Worm (Caenorhabditis elegans) whole organism, L3 larva: ENCODE results near the gene mrpl-18.

Experiments used
- R02D3.7 ChIP-seq: fragments of 150-350 bp; optimal IDR thresholded peaks from 2 replicates; lab custom pipeline; 2014; ENCODE audit warnings: missing biosample characterization, missing genetic modification characterization
- ZK546.5 ChIP-seq: sonication (generic microtip); optimal IDR thresholded peaks from 2 replicates; lab custom pipeline; 2017; ENCODE audit warnings: missing biosample characterization, missing genetic modification characterization
- aly-2 ChIP-seq: fragments of 150-350 bp; optimal IDR thresholded peaks from 2 replicates; lab custom pipeline; 2014; ENCODE audit warnings: missing biosample characterization, missing genetic modification characterization
- ama-1 ChIP-seq: fragments of 150-350 bp; optimal IDR thresholded peaks from 2 replicates; lab custom pipeline; 2018
- ceh-16 ChIP-seq: sonication (generic microtip); optimal IDR thresholded peaks from 2 replicates; lab custom pipeline; 2017; ENCODE audit warnings: missing biosample characterization, missing genetic modification characterization
- ceh-28 ChIP-seq: fragments of 150-350 bp; optimal IDR thresholded peaks from 2 replicates; lab custom pipeline; 2014; ENCODE audit warnings: missing biosample characterization, missing genetic modification reagents, missing genetic modification characterization
- ceh-82 ChIP-seq: fragments of 150-350 bp; optimal IDR thresholded peaks from 2 replicates; lab custom pipeline; 2014; ENCODE audit warnings: missing biosample characterization, missing genetic modification characterization
- ceh-9 ChIP-seq: sonication (generic microtip); optimal IDR thresholded peaks from 2 replicates; lab custom pipeline; 2018; ENCODE audit warnings: missing biosample characterization, missing genetic modification characterization
- egl-27 ChIP-seq: sonication (generic microtip); optimal IDR thresholded peaks from 4 replicates; lab custom pipeline; 2017; ENCODE audit warnings: missing biosample characterization, missing genetic modification reagents, missing genetic modification characterization
- egl-5 ChIP-seq: fragments of 150-350 bp; optimal IDR thresholded peaks from 2 replicates; lab custom pipeline; 2017; ENCODE audit warnings: missing biosample characterization, missing genetic modification reagents, missing genetic modification characterization, inconsistent platforms
- elt-1 ChIP-seq: fragments of 150-350 bp; optimal IDR thresholded peaks from 2 replicates; lab custom pipeline; 2014; ENCODE audit warnings: missing biosample characterization, missing genetic modification characterization
- elt-2 ChIP-seq: sonication (generic microtip); optimal IDR thresholded peaks from 2 replicates; lab custom pipeline; 2016; ENCODE audit warnings: missing genetic modification reagents, mild to moderate bottlenecking, missing genetic modification characterization, missing compliant biosample characterization
- elt-3 ChIP-seq, 3 experiments: fragments of 150-350 bp in 1 of 3; sonication (generic microtip) in 2 of 3; optimal IDR thresholded peaks; 2 replicates in 2 of 3; 4 replicates in 1 of 3; lab custom pipeline; 2014 to 2017; ENCODE audit warnings: missing biosample characterization in 3 of 3, missing genetic modification characterization in 3 of 3
- eor-1 ChIP-seq, 2 experiments: fragments of 150-350 bp; optimal IDR thresholded peaks; 2 replicates each; lab custom pipeline; 2014 to 2018; ENCODE audit warnings: missing biosample characterization in 2 of 2, missing genetic modification characterization in 2 of 2
- fkh-10 ChIP-seq: sonication (generic microtip); optimal IDR thresholded peaks from 2 replicates; lab custom pipeline; 2017; ENCODE audit warnings: missing biosample characterization, missing genetic modification reagents, missing genetic modification characterization
- fkh-2 ChIP-seq: fragments of 150-350 bp; optimal IDR thresholded peaks from 2 replicates; lab custom pipeline; 2014; ENCODE audit warnings: missing biosample characterization, missing genetic modification reagents, missing genetic modification characterization
- fos-1 ChIP-seq: fragments of 150-350 bp; optimal IDR thresholded peaks from 2 replicates; lab custom pipeline; 2014; ENCODE audit warnings: missing biosample characterization, missing genetic modification characterization
- hmg-11 ChIP-seq: sonication (generic microtip); optimal IDR thresholded peaks from 2 replicates; lab custom pipeline; 2016; ENCODE audit warnings: missing genetic modification characterization, missing compliant biosample characterization
- lin-15B ChIP-seq: fragments of 150-350 bp; optimal IDR thresholded peaks from 2 replicates; lab custom pipeline; 2014; ENCODE audit warnings: missing biosample characterization, missing genetic modification characterization
- lin-39 ChIP-seq: fragments of 150-350 bp; optimal IDR thresholded peaks from 2 replicates; lab custom pipeline; 2018; ENCODE audit warnings: missing biosample characterization, missing genetic modification reagents, missing genetic modification characterization
- lsy-12 ChIP-seq: sonication (generic microtip); optimal IDR thresholded peaks from 2 replicates; lab custom pipeline; 2016; ENCODE audit warnings: mild to moderate bottlenecking, missing genetic modification characterization, missing compliant biosample characterization
- mdl-1 ChIP-seq: fragments of 150-350 bp; optimal IDR thresholded peaks from 2 replicates; lab custom pipeline; 2014; ENCODE audit warnings: missing biosample characterization, missing genetic modification characterization
- mml-1 ChIP-seq: fragments of 150-350 bp; sonication (generic microtip); optimal IDR thresholded peaks from 3 replicates; lab custom pipeline; 2014; ENCODE audit warnings: missing biosample characterization, missing genetic modification characterization
- nfya-1 ChIP-seq: sonication (generic microtip); optimal IDR thresholded peaks from 2 replicates; lab custom pipeline; 2017; ENCODE audit warnings: missing genetic modification characterization, mild to moderate bottlenecking, missing compliant biosample characterization, antibody characterized with exemption, moderate library complexity; ENCODE audit not compliant: insufficient read depth
- nhr-11 ChIP-seq: fragments of 150-350 bp; optimal IDR thresholded peaks from 2 replicates; lab custom pipeline; 2014; ENCODE audit warnings: missing biosample characterization, missing genetic modification characterization
- nhr-12 ChIP-seq: fragments of 150-350 bp; optimal IDR thresholded peaks from 2 replicates; lab custom pipeline; 2014; ENCODE audit warnings: missing biosample characterization, missing genetic modification characterization
- nhr-25 ChIP-seq: sonication (generic microtip); optimal IDR thresholded peaks from 2 replicates; lab custom pipeline; 2017; ENCODE audit warnings: missing biosample characterization, missing genetic modification characterization
- nhr-28 ChIP-seq: fragments of 150-350 bp; optimal IDR thresholded peaks from 2 replicates; lab custom pipeline; 2014; ENCODE audit warnings: missing biosample characterization, missing genetic modification characterization
- nhr-43 ChIP-seq: sonication (generic microtip); optimal IDR thresholded peaks from 2 replicates; lab custom pipeline; 2016; ENCODE audit warnings: mild to moderate bottlenecking, missing genetic modification characterization, missing compliant biosample characterization; ENCODE audit not compliant: poor library complexity, severe bottlenecking
- nhr-67 ChIP-seq: fragments of 150-350 bp; optimal IDR thresholded peaks from 2 replicates; lab custom pipeline; 2014; ENCODE audit warnings: missing biosample characterization, missing genetic modification characterization
- nhr-76 ChIP-seq: fragments of 150-350 bp; sonication (generic microtip); optimal IDR thresholded peaks from 5 replicates; lab custom pipeline; 2014; ENCODE audit warnings: missing biosample characterization, missing genetic modification characterization
- nhr-77 ChIP-seq: fragments of 150-350 bp; optimal IDR thresholded peaks from 2 replicates; lab custom pipeline; 2014; ENCODE audit warnings: missing biosample characterization, missing genetic modification characterization
- pha-4 ChIP-seq: fragments of 150-350 bp; optimal IDR thresholded peaks from 2 replicates; lab custom pipeline; 2014; ENCODE audit warnings: missing biosample characterization, missing genetic modification reagents, missing genetic modification characterization
- pqm-1 ChIP-seq: fragments of 150-350 bp; optimal IDR thresholded peaks from 2 replicates; lab custom pipeline; 2017; ENCODE audit warnings: missing biosample characterization, missing genetic modification characterization, inconsistent platforms
- sea-2 ChIP-seq: fragments of 150-350 bp; sonication (generic microtip); optimal IDR thresholded peaks from 4 replicates; lab custom pipeline; 2014; ENCODE audit warnings: missing biosample characterization, missing genetic modification reagents, missing genetic modification characterization
- snpc-4 ChIP-seq: fragments of 150-350 bp; optimal IDR thresholded peaks from 2 replicates; lab custom pipeline; 2014; ENCODE audit warnings: missing biosample characterization, missing genetic modification characterization
- tbx-2 ChIP-seq: sonication (generic microtip); optimal IDR thresholded peaks from 2 replicates; lab custom pipeline; 2016; ENCODE audit warnings: mild to moderate bottlenecking, missing genetic modification characterization, missing compliant biosample characterization
- unc-39 ChIP-seq: sonication (generic microtip); optimal IDR thresholded peaks from 4 replicates; lab custom pipeline; 2017; ENCODE audit warnings: missing biosample characterization, missing genetic modification characterization
- unc-62 ChIP-seq: fragments of 150-350 bp; sonication (generic microtip); optimal IDR thresholded peaks from 4 replicates; lab custom pipeline; 2014; ENCODE audit warnings: missing biosample characterization, missing genetic modification reagents, missing genetic modification characterization
- ztf-11 ChIP-seq: fragments of 150-350 bp; optimal IDR thresholded peaks from 2 replicates; lab custom pipeline; 2014; ENCODE audit warnings: missing biosample characterization, missing genetic modification characterization
- ztf-4 ChIP-seq: fragments of 150-350 bp; optimal IDR thresholded peaks from 2 replicates; lab custom pipeline; 2014; ENCODE audit warnings: missing biosample characterization, missing genetic modification characterization

The mrpl-18 gene

DNA sequence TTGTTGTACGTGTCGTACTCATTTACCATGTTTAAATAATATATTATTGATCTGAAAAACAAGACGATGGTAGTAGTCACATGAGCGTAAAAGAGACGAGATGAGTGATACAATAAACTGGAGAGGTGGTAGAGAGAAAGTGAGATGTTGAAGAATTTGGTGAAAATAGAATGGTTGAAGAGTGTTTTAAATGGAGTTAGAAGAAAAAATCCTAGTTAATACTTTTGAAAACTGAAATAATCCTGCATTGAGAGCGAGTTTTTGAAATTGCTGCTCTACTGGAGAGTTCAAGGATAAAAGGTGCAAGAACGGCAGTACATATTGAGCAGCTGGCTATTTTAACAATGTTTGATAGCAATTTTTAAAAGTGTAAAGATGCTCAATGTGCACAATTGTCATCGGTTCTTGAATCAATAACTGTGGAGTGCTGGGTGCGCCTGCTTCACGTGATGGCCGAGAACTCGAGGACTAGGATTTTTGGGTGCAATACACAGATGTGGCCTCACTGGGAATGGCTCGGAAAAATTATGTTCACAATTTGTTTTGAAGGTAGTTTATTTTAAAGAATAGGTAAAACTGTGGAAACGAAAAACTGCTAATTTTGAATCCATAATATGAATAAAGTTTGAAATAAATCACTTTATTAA, 13.4 kb downstream of the mrpl-18 start, which contains the start of gene atg-13:
Gene atg-13 (minus strand): TSS at position 51 of the 647 bp plus-strand sequence.
- TF ChIP-seq unc-39 (tag; lab: Kevin White, UChicago) (no peak), hmg-11 (tag; lab: Kevin White, UChicago) (peak; percentile 9), nfya-1 (tag; lab: Kevin White, UChicago) (peak; percentile 43), lsy-12 (tag; lab: Kevin White, UChicago) (no peak), elt-2 (tag; lab: Kevin White, UChicago) (peak; percentile 15), pha-4 (tag; lab: Kevin White, UChicago) (peak; percentile 62)

DNA sequence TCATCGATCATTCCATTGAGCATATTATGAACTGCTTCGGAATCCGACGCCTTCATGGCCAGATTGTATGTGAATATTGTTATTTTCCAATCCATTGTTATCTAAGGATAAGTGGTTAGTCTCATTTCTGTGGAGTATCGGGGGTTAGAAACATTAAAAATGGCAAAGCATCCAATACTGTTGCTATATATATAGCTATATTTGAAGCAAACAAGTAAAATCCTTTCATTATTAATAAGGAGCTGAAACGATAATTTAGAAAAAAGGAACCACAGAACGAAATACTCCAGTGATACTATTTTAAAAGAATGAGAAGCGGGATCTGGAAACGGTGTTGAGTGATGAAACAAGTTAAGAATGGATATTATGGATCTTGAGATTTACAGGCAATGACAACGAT, 16.4 kb downstream of the mrpl-18 start, which contains the start of gene inpp-5K:
Gene inpp-5K (minus strand): TSS at position 101 of the 400 bp plus-strand sequence.
- TF ChIP-seq unc-62 (GFP tag; lab: Kevin White, UChicago) (no peak), ceh-28 (tag; lab: Kevin White, UChicago) (no peak), lsy-12 (tag; lab: Kevin White, UChicago) (no peak), aly-2 (tag; lab: Kevin White, UChicago) (no peak), nhr-25 (peak; percentile 13)

DNA sequence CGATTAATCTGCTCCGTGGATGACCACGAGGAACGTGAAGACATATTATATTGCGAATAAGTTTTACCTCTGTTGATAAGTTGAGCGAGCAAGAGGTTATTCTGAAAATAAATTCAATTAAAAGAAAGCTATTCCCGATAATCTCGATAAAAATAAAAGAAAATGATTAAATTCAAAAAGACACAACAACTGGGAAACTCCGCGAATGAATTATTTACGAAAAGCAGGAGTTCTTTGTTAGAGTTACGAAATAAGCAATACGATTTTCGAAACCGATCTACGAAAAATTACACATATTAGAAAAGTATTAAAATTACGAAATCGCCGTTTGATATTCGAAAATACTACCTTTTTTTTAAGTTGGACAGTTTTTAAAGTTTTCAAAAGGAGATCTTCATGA, 18.5 kb downstream of the mrpl-18 start, which contains the start of gene bath-42:
Gene bath-42 (minus strand): TSS at position 101 of the 400 bp plus-strand sequence.
- no peak for TF ChIP-seq ceh-16 (tag; lab: Kevin White, UChicago)
- no peak for TF ChIP-seq ztf-11 (tag; lab: Kevin White, UChicago)
- TF ChIP-seq ZK546.5 (tag; lab: Kevin White, UChicago): no peak
- no peak for TF ChIP-seq ceh-28 (tag; lab: Kevin White, UChicago)
- no peak for TF ChIP-seq lsy-12 (tag; lab: Kevin White, UChicago)
- TF ChIP-seq tbx-2 (tag; lab: Kevin White, UChicago): no peak
- TF ChIP-seq fos-1 (tag; lab: Kevin White, UChicago): no peak
- no peak for TF ChIP-seq lin-15B
- TF ChIP-seq ztf-4 (tag; lab: Kevin White, UChicago): no peak
- TF ChIP-seq pqm-1 (tag; lab: Kevin White, UChicago): no peak
- no peak for TF ChIP-seq unc-62 (GFP tag; lab: Kevin White, UChicago)
- TF ChIP-seq aly-2 (tag; lab: Kevin White, UChicago): no peak
- TF ChIP-seq snpc-4 (tag; lab: Kevin White, UChicago): no peak
- TF ChIP-seq unc-39 (tag; lab: Kevin White, UChicago): no peak
- TF ChIP-seq nhr-28 (tag; lab: Kevin White, UChicago): no peak
- no peak for TF ChIP-seq fkh-2 (tag; lab: Kevin White, UChicago)
- TF ChIP-seq fkh-10 (GFP tag; lab: Kevin White, UChicago): no peak
- TF ChIP-seq hmg-11 (tag; lab: Kevin White, UChicago): no peak
- no peak for TF ChIP-seq ceh-82 (tag; lab: Kevin White, UChicago)
- no peak for TF ChIP-seq R02D3.7 (tag; lab: Kevin White, UChicago)

DNA sequence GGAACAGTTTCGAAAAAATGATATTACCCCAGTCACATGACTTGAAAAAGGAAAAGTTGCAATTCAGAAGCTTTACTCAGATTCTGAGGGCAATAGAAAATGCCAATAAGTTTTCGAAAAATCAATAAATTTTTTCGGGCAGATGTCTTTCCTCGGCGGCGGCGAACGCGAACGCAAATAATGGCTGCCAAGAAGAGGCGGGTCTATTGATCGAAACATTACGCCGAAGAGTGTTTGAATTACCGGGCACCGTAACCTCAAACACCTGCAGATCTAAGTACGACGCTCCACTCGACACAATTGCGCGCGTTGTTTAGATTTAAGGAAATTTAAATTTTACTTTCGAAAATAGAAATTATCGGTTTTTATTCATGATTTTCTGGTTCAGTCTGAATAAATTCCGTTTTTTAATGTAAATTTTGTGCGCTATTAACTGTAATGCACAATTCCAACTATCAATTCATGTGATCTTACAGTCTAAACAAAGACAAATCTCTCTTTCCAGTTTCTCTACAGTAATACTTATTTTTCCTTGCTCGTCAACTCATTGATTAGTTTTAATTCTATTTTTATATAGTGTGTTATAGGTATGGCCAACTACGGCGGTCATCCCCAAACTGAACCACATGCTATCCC, 19.1 kb downstream of the mrpl-18 start, which contains the start of gene prp-8:
Gene prp-8 (plus strand): TSS at position 586 of the 636 bp plus-strand sequence.
- TF ChIP-seq fos-1 (tag; lab: Kevin White, UChicago) (no peak), egl-5 (tag; lab: Kevin White, UChicago) (peak; percentile 90), nhr-76 (tag; lab: Kevin White, UChicago) (no peak), fkh-10 (GFP tag; lab: Kevin White, UChicago) (peak; percentile 64), ceh-16 (tag; lab: Kevin White, UChicago) (no peak), mdl-1 (tag; lab: Kevin White, UChicago) (no peak), R02D3.7 (tag; lab: Kevin White, UChicago) (peak; percentile 61), ama-1 (lab: Kevin White, UChicago) (peak; percentile 60), lsy-12 (tag; lab: Kevin White, UChicago) (peak; percentile 87), nhr-28 (tag; lab: Kevin White, UChicago) (no peak), ceh-82 (tag; lab: Kevin White, UChicago) (no peak), lin-39 (peak; percentile 99), ZK546.5 (tag; lab: Kevin White, UChicago) (peak; percentile 81), nhr-25 (peak; percentile 94), snpc-4 (tag; lab: Kevin White, UChicago) (no peak), egl-27 (peak; percentile 3), nhr-11 (tag; lab: Kevin White, UChicago) (no peak), nhr-67 (tag; lab: Kevin White, UChicago) (no peak), mml-1 (tag; lab: Kevin White, UChicago) (no peak), unc-62 (GFP tag; lab: Kevin White, UChicago) (peak; percentile 20), elt-2 (tag; lab: Kevin White, UChicago) (peak; percentile 71), pha-4 (tag; lab: Kevin White, UChicago) (peak; percentile 98), hmg-11 (tag; lab: Kevin White, UChicago) (peak; percentile 85), sea-2 (GFP tag; lab: Kevin White, UChicago) (no peak), nhr-12 (no peak), nhr-43 (tag; lab: Kevin White, UChicago) (peak; percentile 72), ztf-11 (tag; lab: Kevin White, UChicago) (no peak), ceh-28 (tag; lab: Kevin White, UChicago) (peak; percentile 89), ztf-4 (tag; lab: Kevin White, UChicago) (no peak), nhr-77 (tag; lab: Kevin White, UChicago) (no peak), elt-1 (tag; lab: Kevin White, UChicago) (peak; percentile 24), elt-3 (tag; optimal IDR thresholded peaks at IDR 0.05; lab: Kevin White, UChicago) (no peak), eor-1 (tag; optimal IDR thresholded peaks at IDR 0.05; lab: Kevin White, UChicago) (no peak), ceh-9 (no peak)
